Fruit fly (Drosophila melanogaster) whole organism, prepupa: ENCODE results near the gene CG6345.

ENCODE experiments used
- CG11902 ChIP-seq: fragments of 200-800 bp; sonication (Bioruptor generic); optimal IDR thresholded peaks from 3 replicates; lab custom pipeline; 2016; ENCODE audit warnings: missing biosample characterization, missing genetic modification characterization
- CG6276 ChIP-seq: fragments of 200-800 bp; sonication (Bioruptor generic); optimal IDR thresholded peaks from 2 replicates; lab custom pipeline; 2017; ENCODE audit warnings: missing biosample characterization, mild to moderate bottlenecking, missing genetic modification characterization
- Sox14 ChIP-seq: fragments of 200-800 bp; sonication (Bioruptor generic); optimal IDR thresholded peaks from 3 replicates; lab custom pipeline; 2016; ENCODE audit warnings: missing biosample characterization, missing genetic modification characterization

DNA sequence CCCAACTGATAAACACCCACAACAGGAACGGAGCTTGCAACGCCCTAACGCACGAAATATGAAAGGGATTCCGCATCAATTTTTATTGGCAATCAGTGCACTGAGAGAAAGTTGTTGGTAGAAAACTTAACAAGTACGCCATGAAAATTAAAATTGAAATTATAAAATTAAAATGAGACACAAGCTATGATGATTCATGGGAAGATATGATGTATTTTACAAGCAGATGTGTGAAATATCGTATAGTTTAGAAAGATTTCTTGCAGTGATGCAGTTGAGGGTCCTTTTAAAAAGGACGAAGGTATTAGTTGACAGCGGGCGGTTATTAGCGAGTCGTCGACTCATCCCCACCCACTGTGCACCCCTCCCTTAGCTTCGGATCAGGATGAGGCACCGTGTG lies 45.4 kb downstream of the CG6345 start:
- TF ChIP-seq CG6276 (GFP tag; lab: Kevin White, UChicago) (no peak), CG11902 (no peak), Sox14 (GFP tag; lab: Kevin White, UChicago) (no peak)
